Worm (Caenorhabditis elegans): ENCODE measurements around the gene ZK546.19.
A peak's percentile ranks its signal among the peaks of the same experiment; 100 is the strongest.

The ZK546.19 gene

DNA sequence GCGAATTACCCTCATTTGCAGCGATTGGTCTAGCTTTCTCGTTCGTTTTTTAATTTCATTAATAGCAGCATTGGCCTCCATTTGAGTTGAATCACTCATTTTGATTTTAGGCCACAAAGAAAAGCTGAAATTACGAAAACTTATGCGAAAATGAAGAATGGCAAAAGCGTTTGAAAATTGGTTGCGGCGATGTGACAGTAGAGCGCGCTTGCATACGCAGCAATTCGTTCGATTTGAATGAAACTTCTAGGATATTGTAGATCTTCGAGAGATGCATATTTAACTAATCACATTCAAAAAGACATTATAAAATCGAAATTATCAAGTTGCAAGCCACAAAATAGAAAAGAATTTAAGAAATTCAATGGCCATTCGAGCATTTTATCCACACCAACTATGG is 18.2 kb downstream of the ZK546.19 start, which contains the start of gene ulp-2:
TSS of gene ulp-2 (minus strand) at position 158 of the 400 bp plus-strand sequence.
- no peak for TF ChIP-seq tbx-2 (tag; optimal IDR thresholded peaks at IDR 0.05)
- TF ChIP-seq mep-1 (tag; optimal IDR thresholded peaks at IDR 0.05), result peak; percentile 40
- TF ChIP-seq mef-2 (tag; optimal IDR thresholded peaks at IDR 0.05), result no peak
- TF ChIP-seq sup-37 (GFP tag; optimal IDR thresholded peaks at IDR 0.05), result no peak
- TF ChIP-seq alr-1 (tag; optimal IDR thresholded peaks at IDR 0.05; ENCODE audit: borderline replicate concordance), result no peak
- TF ChIP-seq sptf-1 (tag; optimal IDR thresholded peaks at IDR 0.05), result no peak
- TF ChIP-seq lin-15B (tag; optimal IDR thresholded peaks at IDR 0.05), result peak; percentile 37
- no peak for TF ChIP-seq nhr-12 (tag; optimal IDR thresholded peaks at IDR 0.05)
- TF ChIP-seq efl-3 (GFP tag; optimal IDR thresholded peaks at IDR 0.05), result no peak
- peak; percentile 13 for TF ChIP-seq rnt-1 (tag; optimal IDR thresholded peaks at IDR 0.05)
- no peak for TF ChIP-seq mdl-1 (tag; optimal IDR thresholded peaks at IDR 0.05)
- TF ChIP-seq mab-9 (GFP tag; IDR thresholded peaks at IDR 0.05), result no peak
- TF ChIP-seq dsc-1 (tag; optimal IDR thresholded peaks at IDR 0.05), result no peak
- no peak for TF ChIP-seq ceh-88 (GFP tag; IDR thresholded peaks at IDR 0.05)
- TF ChIP-seq lin-35 (GFP tag; optimal IDR thresholded peaks at IDR 0.05), result peak; percentile 28 to 71
- TF ChIP-seq isw-1 (GFP tag; IDR thresholded peaks at IDR 0.05), result no peak
- no peak for TF ChIP-seq lin-39 (tag; optimal IDR thresholded peaks at IDR 0.05)
- peak; percentile 7 for TF ChIP-seq blmp-1 (tag; optimal IDR thresholded peaks at IDR 0.05)
- no peak for TF ChIP-seq sox-4 (tag; optimal IDR thresholded peaks at IDR 0.05)
- TF ChIP-seq unc-62 (GFP tag; optimal IDR thresholded peaks at IDR 0.05), result no peak
- no peak for TF ChIP-seq nhr-71 (tag; optimal IDR thresholded peaks at IDR 0.05)
- TF ChIP-seq nhr-20 (tag; optimal IDR thresholded peaks at IDR 0.05), result no peak
- TF ChIP-seq hlh-4 (tag; optimal IDR thresholded peaks at IDR 0.05), result no peak
- TF ChIP-seq C16A3.4 (tag; optimal IDR thresholded peaks at IDR 0.05), result no peak
- no peak for TF ChIP-seq unc-86 (tag; optimal IDR thresholded peaks at IDR 0.05)
- peak; percentile 22 for TF ChIP-seq lin-14 (GFP tag; optimal IDR thresholded peaks at IDR 0.05)
- no peak for TF ChIP-seq vab-15 (tag; optimal IDR thresholded peaks at IDR 0.05)
- TF ChIP-seq fos-1 (tag; optimal IDR thresholded peaks at IDR 0.05), result no peak
- peak; percentile 12 to 46 for TF ChIP-seq lsy-2 (tag; optimal IDR thresholded peaks at IDR 0.05)
- TF ChIP-seq tlp-1 (tag; optimal IDR thresholded peaks at IDR 0.05), result no peak
- TF ChIP-seq ceh-90 (tag; optimal IDR thresholded peaks at IDR 0.05), result no peak
- no peak for TF ChIP-seq hlh-17 (GFP tag; optimal IDR thresholded peaks at IDR 0.05; ENCODE audit: borderline replicate concordance)
- peak; percentile 40 to 51 for TF ChIP-seq efl-1 (optimal IDR thresholded peaks at IDR 0.05)
- peak; percentile 51 to 55 for TF ChIP-seq efl-1 (GFP tag; optimal IDR thresholded peaks at IDR 0.05 in 1 of 2)
- TF ChIP-seq snu-23 (GFP tag; optimal IDR thresholded peaks at IDR 0.05), result peak; percentile 12
- no peak for TF ChIP-seq fkh-4 (tag; optimal IDR thresholded peaks at IDR 0.05; ENCODE audit: borderline replicate concordance)
- peak in 2 of 3 experiments; percentile 46 to 67 for TF ChIP-seq dpl-1 (GFP tag; optimal IDR thresholded peaks at IDR 0.05)
- TF ChIP-seq ztf-11 (tag; optimal IDR thresholded peaks at IDR 0.05), result no peak
- no peak for TF ChIP-seq nhr-28 (tag; optimal IDR thresholded peaks at IDR 0.05)
- TF ChIP-seq nhr-11 (tag; optimal IDR thresholded peaks at IDR 0.05), result no peak
- TF ChIP-seq ama-1 (optimal IDR thresholded peaks at IDR 0.05), result no peak
- no peak for TF ChIP-seq elt-3 (tag; optimal IDR thresholded peaks at IDR 0.05)
- TF ChIP-seq fkh-10 (GFP tag; optimal IDR thresholded peaks at IDR 0.05), result no peak

ce11 chrII:4960690-4961089 is 19.2 kb downstream of the ZK546.19 start:
- TF ChIP-seq lin-14 (GFP tag; optimal IDR thresholded peaks at IDR 0.05), result peak; percentile 45
- TF ChIP-seq elt-2 (tag; optimal IDR thresholded peaks at IDR 0.05), result peak; percentile 67
- peak in 1 of 2 experiments; percentile 16 for TF ChIP-seq lsy-2 (tag; optimal IDR thresholded peaks at IDR 0.05)
- peak; percentile 44 for TF ChIP-seq nhr-20 (tag; optimal IDR thresholded peaks at IDR 0.05)
- TF ChIP-seq pax-3 (tag; optimal IDR thresholded peaks at IDR 0.05), result no peak
- TF ChIP-seq blmp-1 (tag; optimal IDR thresholded peaks at IDR 0.05), result peak; percentile 31
- TF ChIP-seq nhr-85 (tag), result peak; percentile 74
- TF ChIP-seq lin-15B (tag; optimal IDR thresholded peaks at IDR 0.05), result no peak
- TF ChIP-seq snu-23 (GFP tag; optimal IDR thresholded peaks at IDR 0.05), result peak; percentile 9
- peak in 1 of 6 experiments; percentile 63 for TF ChIP-seq elt-3 (tag; optimal IDR thresholded peaks at IDR 0.05)

Measured in whole organism, L1 larva.